Worm (Caenorhabditis elegans): ENCODE results near the gene Y22D7AL.15.

ce11 chrIII:1666893-1667292, 7.2 kb upstream of the Y22D7AL.15 start:
- TF ChIP-seq mxl-2 (GFP tag; conservative IDR thresholded peaks at IDR 0.05) = no peak
- TF ChIP-seq ama-1 (optimal IDR thresholded peaks at IDR 0.05) = no peak

All from whole organism, L4 larva.